Fruit fly (Drosophila melanogaster): ENCODE data around the gene santa-maria.

The santa-maria gene

DNA sequence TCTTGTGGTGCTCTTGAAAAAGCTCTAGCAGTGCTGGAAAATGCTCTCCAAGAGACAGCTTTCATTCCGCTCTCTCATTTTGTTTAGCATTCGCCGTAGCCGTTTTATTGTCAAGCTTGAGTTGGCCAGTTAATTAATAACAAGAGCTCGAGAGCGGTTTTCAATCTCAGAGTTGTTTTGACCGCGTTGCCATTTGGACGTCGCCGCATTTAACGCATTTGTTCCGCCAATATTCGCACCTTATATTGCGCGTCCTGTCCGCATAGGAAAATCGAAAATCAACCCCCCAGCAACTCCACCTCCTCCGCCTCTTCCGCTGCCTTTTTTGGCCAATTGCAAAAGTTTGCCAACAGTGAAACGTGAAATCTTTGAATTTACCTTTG lies 13.7 kb downstream of the santa-maria start, which contains the start of gene CG5973 (continued):
- TF ChIP-seq CG42726 (GFP tag; IDR thresholded peaks at IDR 0.05; ENCODE audit: partially characterized antibody) (peak; percentile 34; the same call in 1 of the 2 replicates), rib (GFP tag; IDR thresholded peaks at IDR 0.05) (peak; percentile 44; the same call in 1 of the 2 replicates), bbx (GFP tag; IDR thresholded peaks at IDR 0.05; ENCODE audit: partially characterized antibody) (peak; percentile 34; the same call in 1 of the 2 replicates)

- peak; percentile 86 for TF ChIP-seq bcd (GFP tag; optimal IDR thresholded peaks at IDR 0.05)
- TF ChIP-seq CG17186 (GFP tag; optimal IDR thresholded peaks at IDR 0.05) = no peak
- TF ChIP-seq eve (GFP tag; optimal IDR thresholded peaks at IDR 0.05) = no peak
- TF ChIP-seq gem (tag; optimal IDR thresholded peaks at IDR 0.05) = peak; percentile 67
- TF ChIP-seq Dad (GFP tag; optimal IDR thresholded peaks at IDR 0.05) = peak; percentile 53
- no peak for TF ChIP-seq Lim3 (GFP tag; IDR thresholded peaks at IDR 0.05)
- TF ChIP-seq CG10959 (GFP tag; IDR thresholded peaks at IDR 0.05) = no peak
- TF ChIP-seq Camta (GFP tag; optimal IDR thresholded peaks at IDR 0.05) = peak; percentile 60
- TF ChIP-seq HLHmδ (GFP tag; optimal IDR thresholded peaks at IDR 0.05) = no peak
- no peak for TF ChIP-seq sima (GFP tag; optimal IDR thresholded peaks at IDR 0.05)
- peak; percentile 73 for TF ChIP-seq CG15601 (tag; optimal IDR thresholded peaks at IDR 0.05)
- no peak for TF ChIP-seq nom (GFP tag; optimal IDR thresholded peaks at IDR 0.05)
- 0 out of 2 replicates have a peak, but pooled peaks have one; percentile 26 for TF ChIP-seq Poxn (GFP tag; IDR thresholded peaks at IDR 0.05)
- TF ChIP-seq Deaf1 (tag; optimal IDR thresholded peaks at IDR 0.05) = no peak
- TF ChIP-seq CG13287 (GFP tag; IDR thresholded peaks at IDR 0.05; ENCODE audit: partially characterized antibody) = no peak
- no peak for TF ChIP-seq Lpt (GFP tag; optimal IDR thresholded peaks at IDR 0.05)
- peak; percentile 71 for TF ChIP-seq Fer2 (tag; optimal IDR thresholded peaks at IDR 0.05)
- TF ChIP-seq CG14965 (GFP tag; optimal IDR thresholded peaks at IDR 0.05; ENCODE audit: borderline replicate concordance) = peak; percentile 58
- peak; percentile 89 for TF ChIP-seq caup (GFP tag; optimal IDR thresholded peaks at IDR 0.05; ENCODE audit: severe bottlenecking)
- TF ChIP-seq pita (GFP tag; optimal IDR thresholded peaks at IDR 0.05) = peak; percentile 26
- no peak for TF ChIP-seq MESR4 (GFP tag; optimal IDR thresholded peaks at IDR 0.05)
- TF ChIP-seq CG15514 (GFP tag; optimal IDR thresholded peaks at IDR 0.05) = peak; percentile 91
- peak; percentile 76 for TF ChIP-seq CTCF (GFP tag; optimal IDR thresholded peaks at IDR 0.05)
- no peak for TF ChIP-seq ken (GFP tag; IDR thresholded peaks at IDR 0.05)
- peak; percentile 40 for TF ChIP-seq CG7839 (tag; optimal IDR thresholded peaks at IDR 0.05)
- peak; percentile 6 for TF ChIP-seq kah (GFP tag; optimal IDR thresholded peaks at IDR 0.05)
- peak; percentile 38 for TF ChIP-seq CG7786 (GFP tag; optimal IDR thresholded peaks at IDR 0.05)
- no peak for TF ChIP-seq CG3995 (GFP tag; optimal IDR thresholded peaks at IDR 0.05)
- no peak for TF ChIP-seq dati (GFP tag; IDR thresholded peaks at IDR 0.05)
- peak; percentile 90 for TF ChIP-seq exex (tag; optimal IDR thresholded peaks at IDR 0.05)
- TF ChIP-seq CG4854 (GFP tag; optimal IDR thresholded peaks at IDR 0.05) = peak; percentile 81
- peak; percentile 37 for TF ChIP-seq D19B (GFP tag; optimal IDR thresholded peaks at IDR 0.05)
- peak; percentile 73 for TF ChIP-seq maf-S (GFP tag; optimal IDR thresholded peaks at IDR 0.05)
- no peak for TF ChIP-seq Hmx (GFP tag; optimal IDR thresholded peaks at IDR 0.05)
- no peak for TF ChIP-seq D19A (tag; optimal IDR thresholded peaks at IDR 0.05)
- no peak for TF ChIP-seq D (optimal IDR thresholded peaks at IDR 0.05)
- no peak for TF ChIP-seq D (GFP tag; optimal IDR thresholded peaks at IDR 0.05)
- TF ChIP-seq row (GFP tag; IDR thresholded peaks at IDR 0.05) = no peak; the same call in 2 of the 3 replicates
- peak; percentile 40 for TF ChIP-seq CG4820 (GFP tag; optimal IDR thresholded peaks at IDR 0.05)
- TF ChIP-seq Ets97D (GFP tag; optimal IDR thresholded peaks at IDR 0.05) = peak; percentile 19
- no peak for TF ChIP-seq CG11560 (tag; IDR thresholded peaks at IDR 0.05)
- TF ChIP-seq Ada2b (GFP tag; IDR thresholded peaks at IDR 0.05) = peak; percentile 37; the same call in 1 of the 2 replicates
- no peak for TF ChIP-seq unc-4 (GFP tag; IDR thresholded peaks at IDR 0.05; ENCODE audit: partially characterized antibody)
- TF ChIP-seq nerfin-2 (GFP tag; IDR thresholded peaks at IDR 0.05; ENCODE audit: partially characterized antibody) = no peak
Observed at dm6 chr2L:7436492-7437324, 14.3 kb downstream of the santa-maria start.
